Worm (Caenorhabditis elegans) whole organism, mixed stage, embryonic: Measurements from ENCODE around the gene atg-2.

Experiments used
- M03D4.4 ChIP-seq: sonication (generic microtip); optimal IDR thresholded peaks from 2 replicates; lab custom pipeline; 2017; ENCODE audit warnings: mild to moderate bottlenecking, missing genetic modification characterization, missing compliant biosample characterization
- bed-3 ChIP-seq: fragments of 200-800 bp; sonication (Bioruptor generic); optimal IDR thresholded peaks from 3 replicates; lab custom pipeline; 2018; ENCODE audit warnings: mild to moderate bottlenecking, missing genetic modification characterization, moderate library complexity, missing compliant biosample characterization
- blmp-1 ChIP-seq: fragments of 150-350 bp; optimal IDR thresholded peaks from 2 replicates; lab custom pipeline; 2014; ENCODE audit warnings: missing biosample characterization, missing genetic modification characterization
- ceh-39 ChIP-seq: fragments of 150-350 bp; optimal IDR thresholded peaks from 2 replicates; lab custom pipeline; 2014; ENCODE audit warnings: missing biosample characterization, missing genetic modification characterization
- ceh-83 ChIP-seq: fragments of 200-800 bp; sonication (Bioruptor generic); optimal IDR thresholded peaks from 2 replicates; lab custom pipeline; 2018; ENCODE audit warnings: mild to moderate bottlenecking, missing genetic modification characterization, missing compliant biosample characterization
- ces-1 ChIP-seq: fragments of 150-350 bp; optimal IDR thresholded peaks from 2 replicates; lab custom pipeline; 2014; ENCODE audit warnings: missing biosample characterization, missing genetic modification reagents, missing genetic modification characterization
- cnd-1 ChIP-seq: fragments of 200-800 bp; sonication (Bioruptor generic); optimal IDR thresholded peaks from 2 replicates; lab custom pipeline; 2018; ENCODE audit warnings: mild to moderate bottlenecking, missing genetic modification characterization, missing compliant biosample characterization
- drap-1 ChIP-seq: fragments of 200-800 bp; sonication (Bioruptor generic); optimal IDR thresholded peaks from 3 replicates; lab custom pipeline; 2018; ENCODE audit warnings: mild to moderate bottlenecking, missing genetic modification characterization, missing compliant biosample characterization
- elt-1 ChIP-seq: sonication (generic microtip); optimal IDR thresholded peaks from 2 replicates; lab custom pipeline; 2017; ENCODE audit warnings: missing genetic modification characterization, mild to moderate bottlenecking, missing compliant biosample characterization, antibody characterized with exemption, moderate library complexity, borderline replicate concordance; ENCODE audit not compliant: insufficient read depth
- elt-3 ChIP-seq: fragments of 150-350 bp; optimal IDR thresholded peaks from 2 replicates; lab custom pipeline; 2014; ENCODE audit warnings: missing biosample characterization, missing genetic modification characterization
- flh-1 ChIP-seq: fragments of 200-800 bp; sonication (Bioruptor generic); optimal IDR thresholded peaks from 2 replicates; lab custom pipeline; 2018; ENCODE audit warnings: mild to moderate bottlenecking, missing genetic modification characterization, moderate library complexity, missing compliant biosample characterization
- ham-2 ChIP-seq: fragments of 200-800 bp; sonication (Bioruptor generic); optimal IDR thresholded peaks from 2 replicates; lab custom pipeline; 2018; ENCODE audit warnings: mild to moderate bottlenecking, missing genetic modification characterization, missing compliant biosample characterization
- hlh-1 ChIP-seq: fragments of 150-350 bp; optimal IDR thresholded peaks from 2 replicates; lab custom pipeline; 2014; ENCODE audit warnings: missing biosample characterization, missing genetic modification reagents, missing genetic modification characterization
- lin-13 ChIP-seq: fragments of 150-350 bp; optimal IDR thresholded peaks from 2 replicates; lab custom pipeline; 2014; ENCODE audit warnings: missing biosample characterization, missing genetic modification characterization
- lin-32 ChIP-seq: fragments of 200-800 bp; sonication (Bioruptor generic); optimal IDR thresholded peaks from 2 replicates; lab custom pipeline; 2018; ENCODE audit warnings: mild to moderate bottlenecking, missing genetic modification characterization, missing compliant biosample characterization
- lsy-2 ChIP-seq: fragments of 150-350 bp; optimal IDR thresholded peaks from 2 replicates; lab custom pipeline; 2014; ENCODE audit warnings: missing biosample characterization, missing genetic modification characterization
- mab-5 ChIP-seq: fragments of 150-350 bp; optimal IDR thresholded peaks from 2 replicates; lab custom pipeline; 2014; ENCODE audit warnings: missing biosample characterization, missing genetic modification characterization
- mep-1 ChIP-seq: fragments of 150-350 bp; optimal IDR thresholded peaks from 2 replicates; lab custom pipeline; 2017; ENCODE audit warnings: missing biosample characterization, missing genetic modification reagents, missing genetic modification characterization, inconsistent platforms
- mls-2 ChIP-seq: sonication (generic microtip); optimal IDR thresholded peaks from 2 replicates; lab custom pipeline; 2016; ENCODE audit warnings: mild to moderate bottlenecking, missing genetic modification characterization, moderate library complexity, missing compliant biosample characterization
- nhr-12 ChIP-seq: fragments of 150-350 bp; optimal IDR thresholded peaks from 2 replicates; lab custom pipeline; 2014; ENCODE audit warnings: missing biosample characterization, missing genetic modification characterization
- nhr-2 ChIP-seq: fragments of 150-350 bp; optimal IDR thresholded peaks from 2 replicates; lab custom pipeline; 2014; ENCODE audit warnings: missing biosample characterization, missing genetic modification characterization
- nhr-237 ChIP-seq: fragments of 150-350 bp; optimal IDR thresholded peaks from 2 replicates; lab custom pipeline; 2014; ENCODE audit warnings: missing biosample characterization, missing genetic modification characterization
- nhr-28 ChIP-seq: fragments of 150-350 bp; optimal IDR thresholded peaks from 2 replicates; lab custom pipeline; 2014; ENCODE audit warnings: missing biosample characterization, missing genetic modification characterization
- pha-4 ChIP-seq: fragments of 150-350 bp; optimal IDR thresholded peaks from 2 replicates; lab custom pipeline; 2018; ENCODE audit warnings: missing biosample characterization, missing genetic modification reagents, missing genetic modification characterization
- sem-2 ChIP-seq: fragments of 200-800 bp; sonication (Bioruptor generic); optimal IDR thresholded peaks from 2 replicates; lab custom pipeline; 2018; ENCODE audit warnings: mild to moderate bottlenecking, missing genetic modification characterization, missing compliant biosample characterization
- snpc-4 ChIP-seq: fragments of 150-350 bp; optimal IDR thresholded peaks from 2 replicates; lab custom pipeline; 2014; ENCODE audit warnings: missing biosample characterization, missing genetic modification characterization
- sptf-1 ChIP-seq: sonication (generic microtip); optimal IDR thresholded peaks from 2 replicates; lab custom pipeline; 2017; ENCODE audit warnings: mild to moderate bottlenecking, missing genetic modification characterization, moderate library complexity, missing compliant biosample characterization
- tbx-8 ChIP-seq: fragments of 200-800 bp; sonication (Bioruptor generic); optimal IDR thresholded peaks from 2 replicates; lab custom pipeline; 2018; ENCODE audit warnings: mild to moderate bottlenecking, missing genetic modification characterization, moderate library complexity, missing compliant biosample characterization
- unc-120 ChIP-seq: sonication (generic microtip); optimal IDR thresholded peaks from 2 replicates; lab custom pipeline; 2017; ENCODE audit warnings: missing genetic modification characterization, missing compliant biosample characterization; ENCODE audit not compliant: poor library complexity, severe bottlenecking
- unc-39 ChIP-seq: fragments of 150-350 bp; optimal IDR thresholded peaks from 2 replicates; lab custom pipeline; 2014; ENCODE audit warnings: missing biosample characterization, missing genetic modification characterization
- unc-62 ChIP-seq: fragments of 150-350 bp; optimal IDR thresholded peaks from 2 replicates; lab custom pipeline; 2014; ENCODE audit warnings: missing biosample characterization, missing genetic modification reagents, missing genetic modification characterization
- zip-8 ChIP-seq: fragments of 150-350 bp; optimal IDR thresholded peaks from 2 replicates; lab custom pipeline; 2014; ENCODE audit warnings: missing biosample characterization, missing genetic modification characterization
- ztf-11 ChIP-seq: fragments of 150-350 bp; optimal IDR thresholded peaks from 2 replicates; lab custom pipeline; 2014; ENCODE audit warnings: missing biosample characterization, missing genetic modification characterization

The atg-2 gene

DNA sequence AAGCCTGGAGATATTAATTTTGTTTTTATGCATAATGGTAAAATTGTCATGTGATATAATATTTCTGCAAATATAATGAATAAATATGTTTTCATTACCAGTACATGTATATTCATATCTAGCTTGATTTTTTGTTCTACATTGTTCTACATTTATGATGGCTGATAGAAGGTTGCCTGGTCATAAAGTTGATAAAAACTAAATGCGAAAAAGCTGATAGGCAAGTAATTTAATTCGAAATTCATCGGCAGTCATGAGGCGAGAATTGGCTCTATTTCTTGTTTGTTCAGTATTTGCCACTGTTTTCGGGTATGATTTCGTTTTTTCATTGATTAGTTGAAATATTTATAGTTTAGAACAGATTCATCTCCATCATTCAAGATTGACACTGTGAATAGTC is 22.4 kb upstream of the atg-2 start, which contains the start of gene bgal-2:
Gene bgal-2, plus strand, starts transcription at position 231 of the 400 bp plus-strand sequence.
- TF ChIP-seq mab-5 (no peak), ceh-39 (no peak), drap-1 (no peak), lin-32 (GFP tag; lab: Kevin White, UChicago) (no peak), nhr-237 (no peak), tbx-8 (GFP tag; lab: Kevin White, UChicago) (no peak), lsy-2 (tag; lab: Kevin White, UChicago) (no peak), unc-39 (tag; lab: Kevin White, UChicago) (no peak), nhr-28 (tag; lab: Kevin White, UChicago) (no peak), mls-2 (tag; lab: Kevin White, UChicago) (no peak), elt-3 (tag; lab: Kevin White, UChicago) (no peak), flh-1 (no peak)

DNA sequence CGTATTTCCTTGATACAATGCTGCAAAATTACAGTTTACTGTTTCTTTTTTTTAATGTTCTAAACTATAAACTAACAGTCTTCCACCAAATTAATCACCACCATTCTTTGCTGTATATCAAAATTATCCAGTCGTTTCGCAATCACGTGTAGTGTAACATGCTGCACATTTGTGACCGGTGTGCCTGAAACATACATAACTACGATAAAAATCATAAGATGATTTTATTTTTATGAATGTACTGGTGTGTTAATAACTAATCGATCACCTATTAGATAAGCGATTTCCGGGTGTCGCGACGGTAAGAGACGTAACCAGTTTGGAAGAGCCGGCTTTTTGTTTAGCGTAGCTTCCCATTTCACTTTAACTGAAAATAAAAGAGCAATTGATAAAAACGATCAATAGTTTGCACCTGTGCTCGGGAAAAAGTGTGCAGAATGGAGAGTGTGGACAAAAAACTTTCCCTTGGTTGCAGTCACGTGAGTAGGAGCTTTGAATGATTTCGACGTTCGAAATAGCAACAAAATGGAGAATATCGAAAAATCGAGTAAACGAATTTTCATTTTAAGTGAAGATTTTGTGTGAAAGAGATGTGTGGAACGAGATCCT is 17.5 kb upstream of the atg-2 start, which contains the start of gene sgca-1:
Gene sgca-1, minus strand, starts transcription at position 584 of the 609 bp plus-strand sequence.
- TF ChIP-seq snpc-4 (tag; lab: Kevin White, UChicago), result no peak
- no peak for TF ChIP-seq bed-3 (GFP tag; lab: Kevin White, UChicago)
- no peak for TF ChIP-seq pha-4
- TF ChIP-seq zip-8 (tag; lab: Kevin White, UChicago), result no peak
- no peak for TF ChIP-seq ceh-83
- TF ChIP-seq nhr-12 (tag; lab: Kevin White, UChicago), result no peak
- TF ChIP-seq mab-5, result no peak
- TF ChIP-seq nhr-2, result no peak
- TF ChIP-seq flh-1, result no peak
- TF ChIP-seq ces-1 (GFP tag; lab: Kevin White, UChicago), result no peak
- TF ChIP-seq sem-2, result no peak
- no peak for TF ChIP-seq hlh-1 (tag; lab: Kevin White, UChicago)

DNA sequence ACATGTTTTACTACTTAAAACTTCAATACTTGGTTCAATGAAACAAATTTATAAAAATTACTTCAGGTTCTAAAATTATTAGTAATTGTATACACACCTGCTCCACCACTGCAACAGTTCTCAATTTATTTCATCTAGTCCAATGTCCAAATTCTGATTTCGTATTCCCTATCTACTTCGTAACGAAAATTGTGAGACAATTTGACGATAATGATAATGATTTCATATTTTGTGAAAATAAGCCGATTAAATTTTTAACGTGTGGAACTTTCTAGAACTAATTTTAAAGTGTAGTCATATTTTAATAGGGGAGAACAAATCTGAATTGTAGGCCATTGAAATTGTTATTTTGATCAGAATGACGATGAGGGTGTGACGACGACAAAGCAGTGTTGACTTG is 16.1 kb upstream of the atg-2 start:
- TF ChIP-seq ces-1 (GFP tag; lab: Kevin White, UChicago) (no peak), M03D4.4 (tag; lab: Kevin White, UChicago) (no peak), snpc-4 (tag; lab: Kevin White, UChicago) (no peak), elt-1 (tag; lab: Kevin White, UChicago) (no peak), mep-1 (tag; lab: Kevin White, UChicago) (no peak), ceh-39 (no peak), elt-3 (tag; lab: Kevin White, UChicago) (no peak), lin-13 (tag; lab: Kevin White, UChicago) (no peak), sptf-1 (tag; lab: Kevin White, UChicago) (no peak), tbx-8 (GFP tag; lab: Kevin White, UChicago) (no peak), lin-32 (GFP tag; lab: Kevin White, UChicago) (no peak), drap-1 (no peak)

DNA sequence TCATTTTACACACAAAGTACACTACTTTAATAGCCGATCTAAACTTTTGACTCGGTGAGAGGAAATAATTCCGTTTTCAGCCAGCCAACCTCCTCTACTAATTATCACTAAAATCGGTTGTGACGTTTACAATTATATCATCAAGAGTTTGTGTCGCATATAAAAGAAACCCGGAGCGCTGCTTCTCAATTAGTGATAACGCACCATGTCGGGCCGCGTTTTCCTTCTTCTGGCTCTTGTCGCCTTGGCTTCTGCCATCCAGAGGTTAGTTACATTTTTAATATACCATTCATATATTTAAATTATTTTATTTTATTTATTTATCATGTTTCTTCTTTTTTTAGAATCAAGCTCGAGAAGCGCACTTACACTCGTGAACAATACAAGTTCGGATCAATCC is 15.6 kb upstream of the atg-2 start, which contains the start of gene asp-3:
Gene asp-3, plus strand, starts transcription at position 79 of the 400 bp plus-strand sequence.
- TF ChIP-seq ztf-11 (tag; lab: Kevin White, UChicago) (no peak), snpc-4 (tag; lab: Kevin White, UChicago) (no peak), mep-1 (tag; lab: Kevin White, UChicago) (no peak), blmp-1 (tag; lab: Kevin White, UChicago) (no peak), mls-2 (tag; lab: Kevin White, UChicago) (no peak), nhr-12 (tag; lab: Kevin White, UChicago) (no peak)

DNA sequence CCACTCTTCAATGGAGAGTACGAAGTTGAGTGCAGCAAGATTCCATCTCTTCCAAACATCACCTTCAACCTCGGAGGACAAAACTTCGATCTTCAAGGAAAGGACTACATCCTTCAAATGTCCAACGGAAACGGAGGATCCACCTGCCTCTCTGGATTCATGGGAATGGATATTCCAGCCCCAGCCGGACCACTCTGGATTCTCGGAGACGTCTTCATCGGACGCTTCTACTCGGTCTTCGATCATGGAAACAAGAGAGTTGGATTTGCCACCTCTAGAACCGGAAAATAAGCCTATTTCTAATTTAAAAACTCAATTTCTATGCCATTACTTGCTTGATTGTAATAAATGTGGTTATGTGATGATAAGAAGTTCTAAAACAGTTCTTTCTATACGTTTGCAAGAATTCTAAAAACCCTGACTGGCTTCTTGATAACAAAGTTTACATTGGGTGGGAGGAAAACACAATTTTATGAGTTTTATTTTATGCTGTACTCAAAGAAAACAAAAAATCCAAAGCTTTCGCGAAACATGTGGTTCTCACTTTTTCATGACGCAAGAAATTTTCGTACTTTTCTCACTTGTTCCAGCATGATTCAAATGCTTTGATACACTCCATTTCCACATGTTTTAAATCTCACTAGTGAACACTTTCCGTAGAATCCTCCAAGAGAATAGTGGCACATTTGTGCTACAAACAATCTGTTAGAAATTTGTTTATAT is 14.1 kb upstream of the atg-2 start:
- TF ChIP-seq lsy-2 (tag; lab: Kevin White, UChicago) (no peak), tbx-8 (GFP tag; lab: Kevin White, UChicago) (no peak), cnd-1 (tag; lab: Kevin White, UChicago) (no peak), ceh-83 (no peak), unc-39 (tag; lab: Kevin White, UChicago) (no peak), unc-62 (GFP tag; lab: Kevin White, UChicago) (no peak), sem-2 (no peak), ham-2 (no peak), nhr-2 (no peak), zip-8 (tag; lab: Kevin White, UChicago) (no peak), sptf-1 (tag; lab: Kevin White, UChicago) (no peak), unc-120 (tag; lab: Kevin White, UChicago) (no peak), M03D4.4 (tag; lab: Kevin White, UChicago) (no peak), pha-4 (no peak), mab-5 (no peak), snpc-4 (tag; lab: Kevin White, UChicago) (no peak)
